Worm (Caenorhabditis elegans): ENCODE data around the gene T05A8.3.
"Not testable (repeated sequence)": the region's sequence is repeated elsewhere in the genome, so short reads cannot be mapped to it uniquely, and the experiment has no call there.

DNA sequence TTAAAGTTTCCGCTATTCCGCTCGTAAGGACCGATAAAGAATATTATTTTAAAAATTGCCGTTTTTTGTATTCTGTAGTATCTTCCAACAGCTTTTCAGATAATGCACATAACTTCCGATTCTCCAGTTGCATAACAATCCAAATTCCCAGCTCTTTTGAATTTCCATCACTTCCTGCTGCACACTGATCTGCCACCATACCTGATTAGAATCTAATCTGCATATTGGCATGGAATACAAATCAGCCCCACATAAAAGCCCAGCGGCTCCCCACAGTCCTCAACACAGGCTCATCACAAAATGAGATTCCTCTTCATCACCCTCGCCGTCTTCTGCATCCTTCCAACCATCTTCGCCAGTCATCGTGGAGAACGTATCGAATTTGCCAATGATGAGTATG lies 28.6 kb downstream of the T05A8.3 start, which contains the start of gene nspf-2:
- TF ChIP-seq bed-2 (GFP tag; IDR thresholded peaks at IDR 0.05); hlh-26 (GFP tag; conservative IDR thresholded peaks at IDR 0.05); nhr-179 (tag; optimal IDR thresholded peaks at IDR 0.05); attf-6 (GFP tag; IDR thresholded peaks at IDR 0.05); efl-1 (GFP tag; optimal IDR thresholded peaks at IDR 0.05): not testable (repeated sequence)

Data from whole organism, young adult.